Worm (Caenorhabditis elegans) whole organism, L4 larva: Measurements from ENCODE around the gene mdt-6.

Experiments
- F26F4.8 ChIP-seq: fragments of 200-800 bp; sonication (Bioruptor generic); conservative IDR thresholded peaks from 2 replicates; pipeline ENCODE4 v1.3.6; 2022; ENCODE audit warnings: missing genetic modification characterization, missing compliant biosample characterization
- F49E8.2 ChIP-seq: sonication (generic microtip); optimal IDR thresholded peaks from 2 replicates; lab custom pipeline; 2016; ENCODE audit warnings: missing compliant biosample characterization, mild to moderate bottlenecking, missing genetic modification characterization, borderline replicate concordance
- Y105C5A.15 ChIP-seq: fragments of 200-800 bp; sonication (Bioruptor generic); IDR thresholded peaks from 2 replicates; pipeline ENCODE4 v1.3.6; 2022; ENCODE audit warnings: missing genetic modification characterization, missing compliant biosample characterization
- Y48G9A.11 ChIP-seq: fragments of 200-800 bp; sonication (Bioruptor generic); IDR thresholded peaks from 2 replicates; pipeline ENCODE4 v1.3.6; 2022; ENCODE audit warnings: missing genetic modification reagents, missing genetic modification characterization, missing compliant biosample characterization
- aha-1 ChIP-seq: fragments of 150-350 bp; peaks from one replicate; lab custom pipeline; 2014; ENCODE audit warnings: missing biosample characterization, missing genetic modification characterization
- aly-2 ChIP-seq: sonication (generic microtip); optimal IDR thresholded peaks from 2 replicates; lab custom pipeline; 2018; ENCODE audit warnings: missing biosample characterization, missing genetic modification characterization
- ama-1 ChIP-seq: fragments of 150-350 bp; optimal IDR thresholded peaks from 2 replicates; lab custom pipeline; 2014; ENCODE audit warnings: inconsistent platforms, mixed read lengths
- arid-1 ChIP-seq: fragments of 200-800 bp; sonication (Bioruptor generic); conservative IDR thresholded peaks from 2 replicates; pipeline ENCODE4 v1.3.6; 2022; ENCODE audit warnings: missing genetic modification reagents, missing genetic modification characterization, missing compliant biosample characterization
- ceh-20 ChIP-seq: fragments of 200-800 bp; sonication (Bioruptor generic); IDR thresholded peaks from 2 replicates; pipeline ENCODE4 v1.3.6; 2022; ENCODE audit warnings: missing genetic modification reagents, missing genetic modification characterization, missing compliant biosample characterization
- ceh-28 ChIP-seq: fragments of 150-350 bp; optimal IDR thresholded peaks from 2 replicates; lab custom pipeline; 2014; ENCODE audit warnings: missing biosample characterization, missing genetic modification reagents, missing genetic modification characterization
- ceh-32 ChIP-seq: sonication (generic microtip); optimal IDR thresholded peaks from 2 replicates; lab custom pipeline; 2016; ENCODE audit warnings: mild to moderate bottlenecking, missing genetic modification characterization, missing compliant biosample characterization; ENCODE audit not compliant: poor library complexity
- ceh-62 ChIP-seq: sonication (generic microtip); optimal IDR thresholded peaks from 2 replicates; lab custom pipeline; 2017; ENCODE audit warnings: missing biosample characterization, missing genetic modification characterization
- ceh-82 ChIP-seq: sonication (generic microtip); optimal IDR thresholded peaks from 2 replicates; lab custom pipeline; 2017; ENCODE audit warnings: missing biosample characterization, missing genetic modification characterization
- dmd-6 ChIP-seq: fragments of 200-800 bp; sonication (Bioruptor generic); IDR thresholded peaks from 2 replicates; pipeline ENCODE4 v1.3.6; 2022; ENCODE audit warnings: missing genetic modification reagents, missing genetic modification characterization, missing compliant biosample characterization
- dpl-1 ChIP-seq: fragments of 150-350 bp; optimal IDR thresholded peaks from 2 replicates; lab custom pipeline; 2014; ENCODE audit warnings: missing biosample characterization, missing genetic modification reagents, missing genetic modification characterization
- dve-1 ChIP-seq: sonication (generic microtip); optimal IDR thresholded peaks from 2 replicates; lab custom pipeline; 2017; ENCODE audit warnings: antibody characterized with exemption, mild to moderate bottlenecking, missing genetic modification characterization, missing compliant biosample characterization; ENCODE audit not compliant: insufficient read depth
- egl-43 ChIP-seq: fragments of 200-800 bp; sonication (Bioruptor generic); IDR thresholded peaks from 2 replicates; pipeline ENCODE4 v1.3.6; 2022; ENCODE audit warnings: missing genetic modification reagents, missing genetic modification characterization, missing compliant biosample characterization
- gei-8 ChIP-seq: fragments of 200-800 bp; sonication (Bioruptor generic); optimal IDR thresholded peaks from 2 replicates; lab custom pipeline; 2018; ENCODE audit warnings: mild to moderate bottlenecking, missing genetic modification characterization, missing compliant biosample characterization
- hif-1 ChIP-seq, 2 experiments: sonication (generic microtip); optimal IDR thresholded peaks; 2 replicates each; lab custom pipeline; 2016 to 2017; ENCODE audit warnings: missing compliant biosample characterization in 2 of 2, missing genetic modification characterization in 2 of 2, missing genetic modification reagents in 2 of 2, missing genotype in 2 of 2, mild to moderate bottlenecking in 1 of 2
- hlh-30 ChIP-seq: sonication (generic microtip); optimal IDR thresholded peaks from 2 replicates; lab custom pipeline; 2017; ENCODE audit warnings: antibody characterized with exemption, mild to moderate bottlenecking, missing genetic modification characterization, missing compliant biosample characterization; ENCODE audit not compliant: insufficient read depth
- lim-7 ChIP-seq: fragments of 200-800 bp; sonication (Bioruptor generic); IDR thresholded peaks from 2 replicates; pipeline ENCODE4 v1.3.6; 2022; ENCODE audit warnings: missing genetic modification characterization, missing compliant biosample characterization
- lin-29 ChIP-seq: fragments of 200-800 bp; sonication (Bioruptor generic); IDR thresholded peaks from 2 replicates; pipeline ENCODE4 v1.3.6; 2022; ENCODE audit warnings: missing genetic modification reagents, missing genetic modification characterization, missing compliant biosample characterization
- lin-39 ChIP-seq: fragments of 150-350 bp; optimal IDR thresholded peaks from 2 replicates; lab custom pipeline; 2014; ENCODE audit warnings: missing biosample characterization, missing genetic modification reagents, missing genetic modification characterization
- lsy-2 ChIP-seq, 2 experiments: fragments of 150-350 bp in 1 of 2; sonication (generic microtip) in 1 of 2; optimal IDR thresholded peaks; 2 replicates each; lab custom pipeline; 2014 to 2017; ENCODE audit warnings: missing biosample characterization in 2 of 2, missing genetic modification characterization in 2 of 2
- mep-1 ChIP-seq: fragments of 150-350 bp; sonication (generic microtip); optimal IDR thresholded peaks from 3 replicates; lab custom pipeline; 2014; ENCODE audit warnings: missing biosample characterization, missing genetic modification characterization
- mxl-3 ChIP-seq: fragments of 200-800 bp; sonication (Bioruptor generic); optimal IDR thresholded peaks from 2 replicates; lab custom pipeline; 2018; ENCODE audit warnings: mild to moderate bottlenecking, missing genetic modification characterization, missing compliant biosample characterization
- nhr-11 ChIP-seq: fragments of 150-350 bp; optimal IDR thresholded peaks from 2 replicates; lab custom pipeline; 2014; ENCODE audit warnings: missing biosample characterization, missing genetic modification characterization
- nhr-25 ChIP-seq: sonication (generic microtip); optimal IDR thresholded peaks from 2 replicates; lab custom pipeline; 2017; ENCODE audit warnings: missing genetic modification characterization, mild to moderate bottlenecking, missing compliant biosample characterization, antibody characterized with exemption, moderate library complexity, borderline replicate concordance; ENCODE audit not compliant: insufficient read depth
- nhr-28 ChIP-seq: fragments of 150-350 bp; optimal IDR thresholded peaks from 2 replicates; lab custom pipeline; 2014; ENCODE audit warnings: missing biosample characterization, missing genetic modification characterization
- nhr-41 ChIP-seq: fragments of 200-800 bp; sonication (Bioruptor generic); IDR thresholded peaks from 2 replicates; pipeline ENCODE4 v1.3.6; 2022; ENCODE audit warnings: missing genetic modification reagents, missing genetic modification characterization, missing compliant biosample characterization
- nhr-48 ChIP-seq: sonication (generic microtip); optimal IDR thresholded peaks from 2 replicates; lab custom pipeline; 2016; ENCODE audit warnings: mild to moderate bottlenecking, missing genetic modification characterization, missing compliant biosample characterization
- nhr-76 ChIP-seq: fragments of 150-350 bp; optimal IDR thresholded peaks from 2 replicates; lab custom pipeline; 2014; ENCODE audit warnings: missing biosample characterization, missing genetic modification characterization
- nhr-77 ChIP-seq: fragments of 150-350 bp; optimal IDR thresholded peaks from 2 replicates; lab custom pipeline; 2014; ENCODE audit warnings: missing biosample characterization, missing genetic modification characterization
- pha-4 ChIP-seq, 2 experiments: fragments of 150-350 bp in 1 of 2; fragments of 200-800 bp in 1 of 2; sonication (Bioruptor generic) in 1 of 2; IDR thresholded peaks in 1 of 2; optimal IDR thresholded peaks in 1 of 2; 2 replicates each; pipeline versions ENCODE4 v1.3.6 to Lab custom; 2014 to 2022; ENCODE audit warnings: missing genetic modification characterization in 2 of 2, missing genetic modification reagents in 2 of 2, missing biosample characterization in 1 of 2, missing compliant biosample characterization in 1 of 2
- php-3 ChIP-seq: fragments of 200-800 bp; sonication (Bioruptor generic); IDR thresholded peaks from 2 replicates; pipeline ENCODE4 v1.3.6; 2022; ENCODE audit warnings: missing genetic modification reagents, missing genetic modification characterization, missing compliant biosample characterization
- saeg-2 ChIP-seq: fragments of 200-800 bp; sonication (Bioruptor generic); IDR thresholded peaks from 2 replicates; pipeline ENCODE4 v1.3.6; 2022; ENCODE audit warnings: missing genetic modification reagents, missing genetic modification characterization, missing compliant biosample characterization
- spr-1 ChIP-seq: sonication (generic microtip); optimal IDR thresholded peaks from 2 replicates; lab custom pipeline; 2016; ENCODE audit warnings: mild to moderate bottlenecking, missing genetic modification characterization, missing compliant biosample characterization
- tag-97 ChIP-seq: fragments of 200-800 bp; sonication (Bioruptor generic); IDR thresholded peaks from 2 replicates; pipeline ENCODE4 v1.3.6; 2022; ENCODE audit warnings: missing genetic modification characterization, missing compliant biosample characterization
- tra-1 ChIP-seq: fragments of 200-800 bp; sonication (Bioruptor generic); IDR thresholded peaks from 2 replicates; pipeline ENCODE4 v1.3.6; 2022; ENCODE audit warnings: missing genetic modification reagents, missing genetic modification characterization, missing compliant biosample characterization
- unc-62 ChIP-seq, 3 experiments: fragments of 150-350 bp in 1 of 3; sonication (generic microtip); optimal IDR thresholded peaks in 2 of 3; peaks in 1 of 3; 1 replicate in 1 of 3; 2 replicates in 2 of 3; lab custom pipeline; 2014 to 2017; ENCODE audit warnings: missing biosample characterization in 3 of 3, missing genetic modification characterization in 3 of 3, missing genetic modification reagents in 3 of 3, missing genotype in 1 of 3
- vab-7 ChIP-seq: fragments of 200-800 bp; sonication (Bioruptor generic); IDR thresholded peaks from 2 replicates; pipeline ENCODE4 v1.3.6; 2022; ENCODE audit warnings: missing genetic modification reagents, missing genetic modification characterization, missing compliant biosample characterization
- zag-1 ChIP-seq: fragments of 150-350 bp; optimal IDR thresholded peaks from 2 replicates; lab custom pipeline; 2014; ENCODE audit warnings: missing biosample characterization, missing genetic modification characterization
- zfp-2 ChIP-seq: sonication (generic microtip); optimal IDR thresholded peaks from 2 replicates; lab custom pipeline; 2016; ENCODE audit warnings: mild to moderate bottlenecking, missing genetic modification characterization, missing compliant biosample characterization
- zip-11 ChIP-seq: fragments of 200-800 bp; sonication (Bioruptor generic); IDR thresholded peaks from 2 replicates; pipeline ENCODE4 v1.3.6; 2022; ENCODE audit warnings: missing genetic modification characterization, missing compliant biosample characterization

Gene mdt-6

ce11 chrV:7093720-7094401 lies 34.4 kb upstream of the mdt-6 start, which contains the start of gene nhr-135 (continued):
- TF ChIP-seq tra-1 (GFP tag; lab: Robert Waterston, UW) = peak; percentile 76; the same call in 1 of the 2 replicates
- TF ChIP-seq lin-29 (GFP tag; lab: Robert Waterston, UW) = no peak
- no peak for TF ChIP-seq Y105C5A.15 (GFP tag; lab: Robert Waterston, UW)
- TF ChIP-seq spr-1 (tag; lab: Kevin White, UChicago) = peak; percentile 7
- TF ChIP-seq nhr-28 (tag; lab: Kevin White, UChicago) = peak; percentile 99
- no peak for TF ChIP-seq lim-7 (GFP tag; lab: Robert Waterston, UW)

DNA sequence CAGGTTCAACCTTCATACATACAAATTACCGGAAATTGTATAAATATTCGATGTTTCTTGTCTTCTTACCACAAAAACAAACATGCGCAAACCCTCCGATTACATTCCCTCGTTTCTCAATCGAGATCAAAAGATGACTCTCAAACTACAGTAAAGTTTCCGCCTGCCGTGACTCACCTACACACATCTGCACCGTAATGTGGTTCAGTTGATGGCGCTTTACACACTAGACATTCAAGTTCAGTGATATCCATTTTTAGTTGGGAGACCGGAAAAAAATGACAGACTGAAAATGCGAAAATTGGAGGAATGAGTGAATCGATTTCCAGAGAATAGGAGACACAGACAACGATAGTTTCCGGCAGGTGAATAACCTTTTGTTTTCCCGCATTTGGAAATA lies 31.9 kb upstream of the mdt-6 start, which contains the start of gene nhr-286:
nhr-286 (minus strand) TSS at position 324 of the 400 bp plus-strand sequence.
- TF ChIP-seq Y48G9A.11 (GFP tag; lab: Robert Waterston, UW) = no peak
- TF ChIP-seq lin-29 (GFP tag; lab: Robert Waterston, UW) = no peak
- peak; percentile 32 for TF ChIP-seq dve-1 (tag; lab: Kevin White, UChicago)
- peak; percentile 25 for TF ChIP-seq ama-1 (lab: Kevin White, UChicago)
- TF ChIP-seq hlh-30 = peak; percentile 13

DNA sequence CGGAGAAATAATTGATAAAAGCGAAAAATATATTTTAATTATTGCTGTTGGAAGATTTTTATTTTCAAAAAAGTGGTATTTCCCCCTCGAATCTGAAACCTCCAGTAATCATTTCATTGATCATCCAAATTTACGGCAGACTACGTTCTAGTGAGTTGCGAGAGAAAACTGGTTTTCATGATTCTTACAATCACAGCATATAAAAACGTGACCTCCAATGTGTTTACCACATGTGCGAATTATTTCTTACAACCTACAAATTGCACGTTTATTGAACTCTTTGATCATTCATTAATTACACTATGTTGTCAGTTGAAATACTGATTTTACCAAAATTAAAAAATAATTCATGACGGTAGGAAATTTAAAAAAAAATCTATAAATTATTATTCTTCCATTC lies 29.8 kb upstream of the mdt-6 start:
- TF ChIP-seq dpl-1 (GFP tag; lab: Kevin White, UChicago) (peak; percentile 28), arid-1 (GFP tag; lab: Robert Waterston, UW) (no peak), nhr-25 (tag; lab: Kevin White, UChicago) (peak; percentile 50), nhr-48 (tag; lab: Kevin White, UChicago) (peak; percentile 40), gei-8 (GFP tag; lab: Kevin White, UChicago) (no peak), ceh-20 (GFP tag; lab: Robert Waterston, UW) (no peak), nhr-11 (no peak), php-3 (GFP tag; lab: Robert Waterston, UW) (no peak), lin-29 (GFP tag; lab: Robert Waterston, UW) (no peak), F49E8.2 (tag; lab: Kevin White, UChicago) (no peak), dmd-6 (peak; percentile 81), hif-1 (tag; optimal IDR thresholded peaks at IDR 0.05; lab: Kevin White, UChicago) (no peak), mxl-3 (peak; percentile 92), lin-39 (no peak), aha-1 (tag; lab: Kevin White, UChicago) (peak; percentile 87), zfp-2 (no peak), vab-7 (GFP tag; lab: Robert Waterston, UW) (no peak), ceh-32 (tag; lab: Kevin White, UChicago) (no peak), F26F4.8 (GFP tag; lab: Robert Waterston, UW) (no peak), ceh-28 (no peak), pha-4 (GFP tag; IDR thresholded peaks at IDR 0.05; lab: Robert Waterston, UW) (no peak), pha-4 (tag; optimal IDR thresholded peaks at IDR 0.05; lab: Kevin White, UChicago) (no peak), tag-97 (no peak), aly-2 (tag; lab: Kevin White, UChicago) (no peak), egl-43 (GFP tag; lab: Robert Waterston, UW) (no peak), unc-62 (GFP tag; optimal IDR thresholded peaks at IDR 0.05 in 1 of 2; lab: Kevin White, UChicago) (peak in 1 of 2 experiments; percentile 84), unc-62 (tag; optimal IDR thresholded peaks at IDR 0.05; lab: Kevin White, UChicago) (no peak), nhr-76 (tag; lab: Kevin White, UChicago) (no peak), nhr-28 (tag; lab: Kevin White, UChicago) (peak; percentile 95), zip-11 (GFP tag; lab: Robert Waterston, UW) (no peak), mep-1 (tag; lab: Kevin White, UChicago) (peak; percentile 40), nhr-77 (tag; lab: Kevin White, UChicago) (peak; percentile 61), lsy-2 (tag; optimal IDR thresholded peaks at IDR 0.05; lab: Kevin White, UChicago) (peak in 1 of 2 experiments; percentile 39), nhr-41 (GFP tag; lab: Robert Waterston, UW) (no peak), spr-1 (tag; lab: Kevin White, UChicago) (no peak), saeg-2 (GFP tag; lab: Robert Waterston, UW) (no peak), ceh-82 (tag; lab: Kevin White, UChicago) (no peak), ceh-62 (no peak), zag-1 (no peak)
